Worm (Caenorhabditis elegans): ENCODE data around the gene srbc-19.

Gene srbc-19

ce11 chrV:2126996-2127585 lies 39.5 kb downstream of the srbc-19 start, which contains the start of gene ldp-1 (continued):
- TF ChIP-seq efl-1 (optimal IDR thresholded peaks at IDR 0.05) (peak; percentile 95 to 99), efl-1 (GFP tag; optimal IDR thresholded peaks at IDR 0.05 in 1 of 2) (peak; percentile 94 to 99), ceh-63 (GFP tag; optimal IDR thresholded peaks at IDR 0.05) (peak; percentile 60), lin-15B (tag; optimal IDR thresholded peaks at IDR 0.05) (peak; percentile 62), mef-2 (tag; optimal IDR thresholded peaks at IDR 0.05) (no peak), fos-1 (tag; optimal IDR thresholded peaks at IDR 0.05) (peak; percentile 62), tbx-2 (tag; optimal IDR thresholded peaks at IDR 0.05) (peak; percentile 90), lin-39 (tag; optimal IDR thresholded peaks at IDR 0.05) (peak; percentile 20), lsy-2 (tag; optimal IDR thresholded peaks at IDR 0.05) (peak; percentile 76), dsc-1 (tag; optimal IDR thresholded peaks at IDR 0.05) (peak; percentile 92), fkh-8 (tag; optimal IDR thresholded peaks at IDR 0.05) (peak; percentile 76), nhr-12 (tag; optimal IDR thresholded peaks at IDR 0.05) (no peak), sup-37 (GFP tag; optimal IDR thresholded peaks at IDR 0.05) (peak; percentile 55), lin-13 (GFP tag; optimal IDR thresholded peaks at IDR 0.05) (peak; percentile 67), C04F5.9 (tag; optimal IDR thresholded peaks at IDR 0.05) (peak; percentile 81), hlh-4 (tag; optimal IDR thresholded peaks at IDR 0.05) (peak; percentile 59), snpc-4 (tag; optimal IDR thresholded peaks at IDR 0.05) (peak; percentile 22), fkh-4 (tag; optimal IDR thresholded peaks at IDR 0.05; ENCODE audit: borderline replicate concordance) (peak; percentile 94), skn-1 (tag; optimal IDR thresholded peaks at IDR 0.05) (peak; percentile 11), sptf-1 (tag; optimal IDR thresholded peaks at IDR 0.05) (no peak), F16B12.6 (tag; optimal IDR thresholded peaks at IDR 0.05) (peak; percentile 16), ets-5 (GFP tag; IDR thresholded peaks at IDR 0.05) (no peak), vab-15 (tag; optimal IDR thresholded peaks at IDR 0.05) (no peak), nhr-71 (tag; optimal IDR thresholded peaks at IDR 0.05) (peak; percentile 89), fkh-10 (GFP tag; optimal IDR thresholded peaks at IDR 0.05) (peak; percentile 2), ceh-90 (tag; optimal IDR thresholded peaks at IDR 0.05) (peak; percentile 96), ceh-82 (tag; optimal IDR thresholded peaks at IDR 0.05) (peak; percentile 55 to 73 (median 70)), pag-3 (tag; optimal IDR thresholded peaks at IDR 0.05; ENCODE audit: borderline replicate concordance, insufficient read depth) (no peak), nhr-90 (tag; optimal IDR thresholded peaks at IDR 0.05; ENCODE audit: poor library complexity) (peak; percentile 92), sox-4 (tag; optimal IDR thresholded peaks at IDR 0.05) (peak; percentile 83), nhr-47 (tag; optimal IDR thresholded peaks at IDR 0.05) (peak; percentile 92), nhr-20 (tag; optimal IDR thresholded peaks at IDR 0.05) (peak; percentile 82), hpl-2 (GFP tag; optimal IDR thresholded peaks at IDR 0.05) (no peak), nhr-11 (tag; optimal IDR thresholded peaks at IDR 0.05) (no peak), lin-14 (GFP tag; optimal IDR thresholded peaks at IDR 0.05) (peak; percentile 92), egl-27 (tag; optimal IDR thresholded peaks at IDR 0.05) (no peak), elt-3 (tag; optimal IDR thresholded peaks at IDR 0.05) (peak in 1 of 6 experiments; percentile 51), C16A3.4 (tag; optimal IDR thresholded peaks at IDR 0.05) (peak; percentile 14), alr-1 (tag; optimal IDR thresholded peaks at IDR 0.05; ENCODE audit: borderline replicate concordance) (no peak), grh-1 (GFP tag; IDR thresholded peaks at IDR 0.05) (peak; percentile 75), nhr-28 (tag; optimal IDR thresholded peaks at IDR 0.05) (no peak)

- TF ChIP-seq pag-3 (tag; optimal IDR thresholded peaks at IDR 0.05; ENCODE audit: borderline replicate concordance, insufficient read depth) (no peak), efl-1 (optimal IDR thresholded peaks at IDR 0.05) (no peak), efl-1 (GFP tag; optimal IDR thresholded peaks at IDR 0.05 in 1 of 2) (peak in 1 of 2 experiments; percentile 88), rnt-1 (tag; optimal IDR thresholded peaks at IDR 0.05) (peak; percentile 73)
Measured at ce11 chrV:2126554-2126953, 40.0 kb downstream of the srbc-19 start.

Data from whole organism, L1 larva.